Fruit fly (Drosophila melanogaster) whole organism, embryonic: ENCODE results near the gene CG16965.

ENCODE experiments used
- Aef1 ChIP-seq: fragments of 200-800 bp; sonication (Bioruptor generic); IDR thresholded peaks from 3 replicates; pipeline ENCODE4 v1.3.6; 2022; ENCODE audit warnings: missing biosample characterization, missing genetic modification characterization
- Blimp-1 ChIP-seq: fragments of 200-800 bp; sonication (Bioruptor generic); optimal IDR thresholded peaks from 3 replicates; lab custom pipeline; 2018; ENCODE audit warnings: missing biosample characterization, missing genetic modification characterization, mild to moderate bottlenecking, moderate library complexity, missing genetic modification reagents
- CG10543 ChIP-seq: fragments of 200-800 bp; sonication (Bioruptor generic); optimal IDR thresholded peaks from 3 replicates; lab custom pipeline; 2017; ENCODE audit warnings: missing biosample characterization, mild to moderate bottlenecking, missing genetic modification characterization, moderate library complexity
- CG11456 ChIP-seq: fragments of 200-800 bp; sonication (Bioruptor generic); IDR thresholded peaks from 3 replicates; pipeline ENCODE4 v1.3.6; 2022; ENCODE audit warnings: missing biosample characterization, missing genetic modification characterization
- CG11504 ChIP-seq: fragments of 200-800 bp; sonication (Bioruptor generic); optimal IDR thresholded peaks from 3 replicates; lab custom pipeline; 2019; ENCODE audit warnings: missing biosample characterization, mild to moderate bottlenecking, missing genetic modification characterization, moderate library complexity
- CG12299 ChIP-seq: fragments of 200-800 bp; sonication (Bioruptor generic); optimal IDR thresholded peaks from 2 replicates; lab custom pipeline; 2018; ENCODE audit warnings: missing biosample characterization, mild to moderate bottlenecking, missing genetic modification characterization
- CG13775 ChIP-seq: fragments of 200-800 bp; sonication (Bioruptor generic); optimal IDR thresholded peaks from 3 replicates; lab custom pipeline; 2017; ENCODE audit warnings: missing biosample characterization, mild to moderate bottlenecking, missing genetic modification characterization
- CG2875 ChIP-seq: fragments of 200-800 bp; sonication (Bioruptor generic); optimal IDR thresholded peaks from 2 replicates; lab custom pipeline; 2017; ENCODE audit warnings: missing biosample characterization, mild to moderate bottlenecking, missing genetic modification characterization, missing genetic modification reagents
- CG30403 ChIP-seq: fragments of 200-800 bp; sonication (Bioruptor generic); optimal IDR thresholded peaks from 3 replicates; lab custom pipeline; 2016; ENCODE audit warnings: missing biosample characterization, missing genetic modification characterization
- CG3281 ChIP-seq: fragments of 200-800 bp; sonication (Bioruptor generic); optimal IDR thresholded peaks from 3 replicates; lab custom pipeline; 2017; ENCODE audit warnings: missing biosample characterization, mild to moderate bottlenecking, missing genetic modification characterization
- CG34224 ChIP-seq: fragments of 200-800 bp; sonication (Bioruptor generic); IDR thresholded peaks from 3 replicates; pipeline ENCODE4 v1.3.6; 2022; ENCODE audit warnings: missing biosample characterization, missing genetic modification characterization; ENCODE audit not compliant: partially characterized antibody
- CG3995 ChIP-seq: fragments of 200-800 bp; sonication (Bioruptor generic); optimal IDR thresholded peaks from 3 replicates; lab custom pipeline; 2016; ENCODE audit warnings: missing biosample characterization, missing genetic modification characterization
- CG4282 ChIP-seq: fragments of 200-800 bp; sonication (Bioruptor generic); optimal IDR thresholded peaks from 2 replicates; lab custom pipeline; 2016; ENCODE audit warnings: missing biosample characterization, missing genetic modification characterization
- CG5180 ChIP-seq: fragments of 200-800 bp; sonication (Bioruptor generic); optimal IDR thresholded peaks from 3 replicates; lab custom pipeline; 2017; ENCODE audit warnings: missing biosample characterization, missing genetic modification characterization, mild to moderate bottlenecking, moderate library complexity, missing genetic modification reagents
- CG6175 ChIP-seq: fragments of 200-800 bp; sonication (Bioruptor generic); IDR thresholded peaks from 3 replicates; pipeline ENCODE4 v1.3.6; 2022; ENCODE audit warnings: missing biosample characterization, missing genetic modification characterization
- CG6272 ChIP-seq: fragments of 200-800 bp; sonication (Bioruptor generic); IDR thresholded peaks from 2 replicates; pipeline ENCODE4 v1.3.6; 2022; ENCODE audit warnings: missing biosample characterization, missing genetic modification characterization
- CG6654 ChIP-seq: fragments of 200-800 bp; sonication (Bioruptor generic); optimal IDR thresholded peaks from 2 replicates; lab custom pipeline; 2017; ENCODE audit warnings: missing biosample characterization, mild to moderate bottlenecking, missing genetic modification characterization
- CG7745 ChIP-seq: fragments of 200-800 bp; sonication (Bioruptor generic); optimal IDR thresholded peaks from 2 replicates; lab custom pipeline; 2018; ENCODE audit warnings: missing biosample characterization, mild to moderate bottlenecking, missing genetic modification characterization, moderate library complexity
- CG9215 ChIP-seq: fragments of 200-800 bp; sonication (Bioruptor generic); IDR thresholded peaks from 2 replicates; pipeline ENCODE4 v1.3.6; 2022; ENCODE audit warnings: missing biosample characterization, missing genetic modification characterization
- CG9817 ChIP-seq: fragments of 200-800 bp; sonication (Bioruptor generic); optimal IDR thresholded peaks from 2 replicates; lab custom pipeline; 2018; ENCODE audit warnings: missing biosample characterization, mild to moderate bottlenecking, missing genetic modification characterization, moderate library complexity
- Deaf1 ChIP-seq: fragments of 200-800 bp; optimal IDR thresholded peaks from 3 replicates; lab custom pipeline; 2019; ENCODE audit warnings: missing biosample characterization, mild to moderate bottlenecking, missing genetic modification characterization, moderate library complexity
- Dek ChIP-seq: fragments of 200-800 bp; sonication (Bioruptor generic); optimal IDR thresholded peaks from 3 replicates; lab custom pipeline; 2019; ENCODE audit warnings: missing biosample characterization, mild to moderate bottlenecking, missing genetic modification characterization, moderate library complexity
- Dip3 ChIP-seq: fragments of 200-800 bp; sonication (Bioruptor generic); optimal IDR thresholded peaks from 3 replicates; lab custom pipeline; 2016; ENCODE audit warnings: missing biosample characterization, missing genetic modification characterization
- Fer3 ChIP-seq: fragments of 200-800 bp; sonication (Bioruptor generic); optimal IDR thresholded peaks from 2 replicates; lab custom pipeline; 2018; ENCODE audit warnings: missing biosample characterization, mild to moderate bottlenecking, missing genetic modification characterization, moderate library complexity
- GATAe ChIP-seq: fragments of 200-800 bp; sonication (Bioruptor generic); conservative IDR thresholded peaks from 2 replicates; pipeline ENCODE4 v1.3.6; 2022; ENCODE audit warnings: missing biosample characterization, missing genetic modification characterization
- Gug ChIP-seq: fragments of 200-800 bp; sonication (Bioruptor generic); IDR thresholded peaks from 4 replicates; pipeline ENCODE4 v1.3.6; 2022; ENCODE audit warnings: missing biosample characterization, missing genetic modification characterization
- HLH3B ChIP-seq: fragments of 200-800 bp; sonication (Bioruptor generic); IDR thresholded peaks from 2 replicates; pipeline ENCODE4 v1.3.6; 2022; ENCODE audit warnings: missing biosample characterization, missing genetic modification characterization
- Lim3 ChIP-seq: fragments of 200-800 bp; sonication (Bioruptor generic); IDR thresholded peaks from 2 replicates; pipeline ENCODE4 v1.3.6; 2022; ENCODE audit warnings: missing biosample characterization, missing genetic modification characterization
- NC2α ChIP-seq: fragments of 200-800 bp; sonication (Bioruptor generic); optimal IDR thresholded peaks from 2 replicates; lab custom pipeline; 2016; ENCODE audit warnings: missing biosample characterization, missing genetic modification characterization
- Pdp1 ChIP-seq, 2 experiments: fragments of 200-800 bp; sonication (Bioruptor generic); optimal IDR thresholded peaks; 3 replicates each; lab custom pipeline; 2016; ENCODE audit warnings: missing biosample characterization in 2 of 2, missing genetic modification characterization in 2 of 2, mild to moderate bottlenecking in 1 of 2, moderate library complexity in 1 of 2
- Ptx1 ChIP-seq: fragments of 200-800 bp; sonication (Bioruptor generic); IDR thresholded peaks from 2 replicates; pipeline ENCODE4 v1.3.6; 2022; ENCODE audit warnings: missing biosample characterization, missing genetic modification characterization
- Xbp1 ChIP-seq: fragments of 200-800 bp; sonication (Bioruptor generic); optimal IDR thresholded peaks from 3 replicates; lab custom pipeline; 2016; ENCODE audit warnings: missing biosample characterization, mild to moderate bottlenecking, missing genetic modification characterization
- bab2 ChIP-seq: fragments of 200-800 bp; sonication (Bioruptor generic); optimal IDR thresholded peaks from 2 replicates; lab custom pipeline; 2016; ENCODE audit warnings: missing biosample characterization, missing genetic modification characterization
- br ChIP-seq: fragments of >200 bp; optimal IDR thresholded peaks from 2 replicates; lab custom pipeline; 2017
- bsh ChIP-seq, 2 experiments: fragments of 200-800 bp; sonication (Bioruptor generic); optimal IDR thresholded peaks; 2 replicates each; lab custom pipeline; 2017 to 2018; ENCODE audit warnings: mild to moderate bottlenecking in 2 of 2, missing biosample characterization in 2 of 2, missing genetic modification characterization in 2 of 2, moderate library complexity in 1 of 2
- cato ChIP-seq: fragments of 200-800 bp; sonication (Bioruptor generic); optimal IDR thresholded peaks from 2 replicates; lab custom pipeline; 2016; ENCODE audit warnings: missing biosample characterization, missing genetic modification characterization, borderline replicate concordance
- chm ChIP-seq: fragments of 200-800 bp; sonication (Bioruptor generic); IDR thresholded peaks from 2 replicates; pipeline ENCODE4 v1.3.6; 2022; ENCODE audit warnings: missing biosample characterization, missing genetic modification characterization
- ci ChIP-seq: fragments of 200-800 bp; sonication (Bioruptor generic); IDR thresholded peaks from 3 replicates; pipeline ENCODE4 v1.3.6; 2022; ENCODE audit warnings: missing biosample characterization, missing genetic modification characterization
- dimm ChIP-seq: fragments of 200-800 bp; sonication (Bioruptor generic); IDR thresholded peaks from 2 replicates; pipeline ENCODE4 v1.3.6; 2022; ENCODE audit warnings: missing biosample characterization, missing genetic modification characterization
- mam ChIP-seq: fragments of 200-800 bp; sonication (Bioruptor generic); optimal IDR thresholded peaks from 3 replicates; lab custom pipeline; 2016; ENCODE audit warnings: missing biosample characterization, missing genetic modification characterization
- oc ChIP-seq: fragments of 200-800 bp; sonication (Bioruptor generic); optimal IDR thresholded peaks from 2 replicates; lab custom pipeline; 2018; ENCODE audit warnings: missing biosample characterization, mild to moderate bottlenecking, missing genetic modification characterization, moderate library complexity
- pb ChIP-seq: fragments of 200-800 bp; sonication (Bioruptor generic); optimal IDR thresholded peaks from 3 replicates; lab custom pipeline; 2016; ENCODE audit warnings: missing biosample characterization, missing genetic modification characterization
- phol ChIP-seq: fragments of 200-800 bp; sonication (Bioruptor generic); optimal IDR thresholded peaks from 3 replicates; lab custom pipeline; 2018; ENCODE audit warnings: missing biosample characterization, mild to moderate bottlenecking, missing genetic modification characterization, moderate library complexity
- psq ChIP-seq: fragments of 200-800 bp; sonication (Bioruptor generic); optimal IDR thresholded peaks from 2 replicates; lab custom pipeline; 2017; ENCODE audit warnings: missing biosample characterization, missing genetic modification characterization
- shn ChIP-seq: fragments of 200-800 bp; sonication (Bioruptor generic); optimal IDR thresholded peaks from 3 replicates; lab custom pipeline; 2016; ENCODE audit warnings: missing biosample characterization, missing genetic modification characterization
- sr ChIP-seq: fragments of 200-800 bp; sonication (Bioruptor generic); IDR thresholded peaks from 3 replicates; pipeline ENCODE4 v1.3.6; 2022; ENCODE audit warnings: missing biosample characterization, missing genetic modification characterization
- ssp ChIP-seq: fragments of 200-800 bp; sonication (Bioruptor generic); IDR thresholded peaks from 2 replicates; pipeline ENCODE4 v1.3.6; 2022; ENCODE audit warnings: missing biosample characterization, missing genetic modification characterization
- unpg ChIP-seq: fragments of 200-800 bp; sonication (Bioruptor generic); optimal IDR thresholded peaks from 3 replicates; lab custom pipeline; 2018; ENCODE audit warnings: missing biosample characterization, mild to moderate bottlenecking, missing genetic modification characterization, moderate library complexity
- wor ChIP-seq: fragments of 200-800 bp; sonication (Bioruptor generic); IDR thresholded peaks from 2 replicates; pipeline ENCODE4 v1.3.6; 2022; ENCODE audit warnings: missing biosample characterization, missing genetic modification characterization

Gene CG16965

dm6 chr2L:12011682-12012655 lies 30.6 kb downstream of the CG16965 start (continued):
- no peak for TF ChIP-seq Aef1
- TF ChIP-seq CG5180 (GFP tag; lab: Kevin White, UChicago): peak; percentile 91
- peak; percentile 99 for TF ChIP-seq CG10543 (GFP tag; lab: Kevin White, UChicago)
- TF ChIP-seq oc: peak; percentile 81
- no peak for TF ChIP-seq Ptx1 (GFP tag; lab: Robert Waterston, UW)
- peak; percentile 26 to 63 for TF ChIP-seq bsh (GFP tag; optimal IDR thresholded peaks at IDR 0.05; lab: Kevin White, UChicago)
- TF ChIP-seq CG6175 (GFP tag; lab: Robert Waterston, UW): no peak
- peak; percentile 75 for TF ChIP-seq Blimp-1 (GFP tag; lab: Kevin White, UChicago)
- TF ChIP-seq Lim3 (GFP tag; lab: Robert Waterston, UW): no peak
- TF ChIP-seq chm: no peak
- TF ChIP-seq CG7745: peak; percentile 43
- peak; percentile 78 for TF ChIP-seq pb (GFP tag; lab: Kevin White, UChicago)
- peak; percentile 62 for TF ChIP-seq CG3281
- no peak for TF ChIP-seq CG6654 (GFP tag; lab: Kevin White, UChicago)
- peak; percentile 55 for TF ChIP-seq Fer3 (tag; lab: Kevin White, UChicago)
- no peak for TF ChIP-seq psq (GFP tag; lab: Kevin White, UChicago)
- peak; percentile 74 for TF ChIP-seq Deaf1 (tag; lab: Kevin White, UChicago)
- TF ChIP-seq GATAe (GFP tag; lab: Robert Waterston, UW): no peak
- TF ChIP-seq shn (GFP tag; lab: Kevin White, UChicago): peak; percentile 87
- no peak for TF ChIP-seq ci (GFP tag; lab: Robert Waterston, UW)
- no peak for TF ChIP-seq cato
- TF ChIP-seq HLH3B (GFP tag; lab: Robert Waterston, UW): no peak
- peak; percentile 87 for TF ChIP-seq CG3995 (GFP tag; lab: Kevin White, UChicago)
- peak; percentile 58 for TF ChIP-seq NC2α (GFP tag; lab: Kevin White, UChicago)
- TF ChIP-seq CG12299 (tag; lab: Kevin White, UChicago): peak; percentile 40
- TF ChIP-seq CG11504: peak; percentile 80
- peak; percentile 75 for TF ChIP-seq mam (GFP tag; lab: Kevin White, UChicago)
- TF ChIP-seq Dip3: peak; percentile 35
- TF ChIP-seq bab2 (GFP tag; lab: Kevin White, UChicago): peak; percentile 62
- peak; percentile 72 for TF ChIP-seq CG30403 (GFP tag; lab: Kevin White, UChicago)
- peak; percentile 91 for TF ChIP-seq Gug (GFP tag; lab: Robert Waterston, UW)
- peak; percentile 58 for TF ChIP-seq phol (tag; lab: Kevin White, UChicago)
- TF ChIP-seq Dek (tag; lab: Kevin White, UChicago): peak; percentile 60
- TF ChIP-seq CG9817: peak; percentile 40
- TF ChIP-seq Xbp1 (GFP tag; lab: Kevin White, UChicago): peak; percentile 77
- no peak for TF ChIP-seq dimm
- TF ChIP-seq CG6272: peak; percentile 80
- TF ChIP-seq br (lab: Kevin White, UChicago): no peak
- TF ChIP-seq wor (GFP tag; lab: Robert Waterston, UW): no peak
- TF ChIP-seq unpg (GFP tag; lab: Kevin White, UChicago): peak; percentile 57
- TF ChIP-seq ssp (GFP tag; lab: Robert Waterston, UW): no peak
- no peak for TF ChIP-seq sr (GFP tag; lab: Robert Waterston, UW)
- no peak for TF ChIP-seq CG11456 (GFP tag; lab: Robert Waterston, UW)
- TF ChIP-seq CG4282 (GFP tag; lab: Kevin White, UChicago): no peak
- TF ChIP-seq CG34224 (GFP tag; lab: Robert Waterston, UW): no peak
- TF ChIP-seq CG13775 (GFP tag; lab: Kevin White, UChicago): peak; percentile 30
- TF ChIP-seq CG2875 (GFP tag; lab: Kevin White, UChicago): peak; percentile 28
- peak; percentile 72 to 94 for TF ChIP-seq Pdp1 (GFP tag; optimal IDR thresholded peaks at IDR 0.05; lab: Kevin White, UChicago)
- no peak for TF ChIP-seq CG9215 (GFP tag; lab: Robert Waterston, UW)
